Fruit fly (Drosophila melanogaster) whole organism, embryonic: ENCODE measurements around the gene MED15.
A peak's percentile ranks its signal among the peaks of the same experiment; 100 is the strongest.

Experiments
- Aef1 ChIP-seq: fragments of 200-800 bp; sonication (Bioruptor generic); IDR thresholded peaks from 3 replicates; pipeline ENCODE4 v1.3.6; 2022; ENCODE audit warnings: missing biosample characterization, missing genetic modification characterization
- BtbVII ChIP-seq: fragments of 200-800 bp; sonication (Bioruptor generic); optimal IDR thresholded peaks from 3 replicates; lab custom pipeline; 2017; ENCODE audit warnings: missing biosample characterization, mild to moderate bottlenecking, missing genetic modification characterization
- Bteb2 ChIP-seq: fragments of 200-800 bp; sonication (Bioruptor generic); optimal IDR thresholded peaks from 2 replicates; lab custom pipeline; 2016; ENCODE audit warnings: missing biosample characterization, missing genetic modification characterization
- C15 ChIP-seq: fragments of 200-800 bp; sonication (Bioruptor generic); IDR thresholded peaks from 3 replicates; pipeline ENCODE4 v1.3.6; 2022; ENCODE audit warnings: missing biosample characterization, missing genetic modification characterization
- CG10147 ChIP-seq: fragments of 200-800 bp; sonication (Bioruptor generic); optimal IDR thresholded peaks from 2 replicates; lab custom pipeline; 2019; ENCODE audit warnings: missing biosample characterization, mild to moderate bottlenecking, missing genetic modification characterization, moderate library complexity
- CG10366 ChIP-seq: fragments of 200-800 bp; sonication (Bioruptor generic); IDR thresholded peaks from 2 replicates; pipeline ENCODE4 v1.3.6; 2022; ENCODE audit warnings: missing biosample characterization, missing genetic modification characterization
- CG10431 ChIP-seq: fragments of 200-800 bp; sonication (Bioruptor generic); optimal IDR thresholded peaks from 3 replicates; lab custom pipeline; 2018; ENCODE audit warnings: missing biosample characterization, mild to moderate bottlenecking, missing genetic modification characterization
- CG10959 ChIP-seq: fragments of 200-800 bp; sonication (Bioruptor generic); IDR thresholded peaks from 2 replicates; pipeline ENCODE4 v1.3.6; 2022; ENCODE audit warnings: missing biosample characterization, missing genetic modification characterization
- CG11723 ChIP-seq: fragments of 200-800 bp; sonication (Bioruptor generic); optimal IDR thresholded peaks from 2 replicates; lab custom pipeline; 2017; ENCODE audit warnings: missing biosample characterization, mild to moderate bottlenecking, missing genetic modification characterization
- CG12155 ChIP-seq: fragments of 200-800 bp; sonication (Bioruptor generic); optimal IDR thresholded peaks from 3 replicates; lab custom pipeline; 2016; ENCODE audit warnings: missing biosample characterization, missing genetic modification characterization
- CG1602 ChIP-seq: fragments of 200-800 bp; sonication (Bioruptor generic); optimal IDR thresholded peaks from 3 replicates; lab custom pipeline; 2016; ENCODE audit warnings: missing biosample characterization, missing genetic modification characterization
- CG17829 ChIP-seq: fragments of 200-800 bp; optimal IDR thresholded peaks from 2 replicates; lab custom pipeline; 2019; ENCODE audit warnings: missing biosample characterization, mild to moderate bottlenecking, missing genetic modification characterization, moderate library complexity
- CG3281 ChIP-seq: fragments of 200-800 bp; sonication (Bioruptor generic); optimal IDR thresholded peaks from 3 replicates; lab custom pipeline; 2017; ENCODE audit warnings: missing biosample characterization, mild to moderate bottlenecking, missing genetic modification characterization
- CG6813 ChIP-seq: fragments of 200-800 bp; sonication (Bioruptor generic); optimal IDR thresholded peaks from 2 replicates; lab custom pipeline; 2017; ENCODE audit warnings: missing biosample characterization, missing genetic modification characterization, mild to moderate bottlenecking, moderate library complexity, missing genetic modification reagents
- CG7987 ChIP-seq: fragments of 200-800 bp; sonication (Bioruptor generic); optimal IDR thresholded peaks from 2 replicates; lab custom pipeline; 2018; ENCODE audit warnings: missing biosample characterization, mild to moderate bottlenecking, missing genetic modification characterization, moderate library complexity
- CoRest ChIP-seq: fragments of 200-800 bp; sonication (Bioruptor generic); optimal IDR thresholded peaks from 3 replicates; lab custom pipeline; 2018; ENCODE audit warnings: missing biosample characterization, mild to moderate bottlenecking, missing genetic modification characterization, moderate library complexity
- Dek ChIP-seq: fragments of 200-800 bp; sonication (Bioruptor generic); optimal IDR thresholded peaks from 3 replicates; lab custom pipeline; 2019; ENCODE audit warnings: missing biosample characterization, mild to moderate bottlenecking, missing genetic modification characterization, moderate library complexity
- Drgx ChIP-seq: fragments of 200-800 bp; sonication (Bioruptor generic); IDR thresholded peaks from 2 replicates; pipeline ENCODE4 v1.3.6; 2022; ENCODE audit warnings: missing biosample characterization, missing genetic modification characterization
- Ets65A ChIP-seq: fragments of 200-800 bp; sonication (Bioruptor generic); peaks from one replicate; lab custom pipeline; 2016; ENCODE audit warnings: missing biosample characterization, missing genetic modification characterization
- HLH4C ChIP-seq: fragments of 200-800 bp; sonication (Bioruptor generic); IDR thresholded peaks from 3 replicates; pipeline ENCODE4 v1.3.6; 2022; ENCODE audit warnings: missing biosample characterization, missing genetic modification characterization; ENCODE audit not compliant: partially characterized antibody
- Hmr ChIP-seq: fragments of 200-800 bp; sonication (Bioruptor generic); optimal IDR thresholded peaks from 3 replicates; lab custom pipeline; 2017; ENCODE audit warnings: mild to moderate bottlenecking, missing biosample characterization, missing genetic modification reagents, missing genetic modification characterization
- Hmx ChIP-seq: fragments of 200-800 bp; sonication (Bioruptor generic); optimal IDR thresholded peaks from 2 replicates; lab custom pipeline; 2016; ENCODE audit warnings: missing biosample characterization, missing genetic modification characterization
- Hr78 ChIP-seq, 2 experiments: fragments of 200-800 bp in 1 of 2; fragments of >200 bp in 1 of 2; sonication (Bioruptor generic) in 1 of 2; optimal IDR thresholded peaks; 2 replicates each; lab custom pipeline; 2017 to 2019; ENCODE audit warnings: missing biosample characterization in 2 of 2, missing genetic modification characterization in 2 of 2, mild to moderate bottlenecking in 1 of 2, moderate library complexity in 1 of 2
- MESR4 ChIP-seq: fragments of 200-800 bp; sonication (Bioruptor generic); optimal IDR thresholded peaks from 2 replicates; lab custom pipeline; 2018; ENCODE audit warnings: missing biosample characterization, mild to moderate bottlenecking, missing genetic modification characterization, moderate library complexity
- Mad ChIP-seq: fragments of 200-800 bp; sonication (Bioruptor generic); optimal IDR thresholded peaks from 2 replicates; lab custom pipeline; 2016; ENCODE audit warnings: missing biosample characterization, missing genetic modification characterization
- Meics ChIP-seq: fragments of 200-800 bp; sonication (Bioruptor generic); optimal IDR thresholded peaks from 2 replicates; lab custom pipeline; 2017; ENCODE audit warnings: missing biosample characterization, mild to moderate bottlenecking, missing genetic modification characterization
- Ravus ChIP-seq: fragments of 200-800 bp; sonication (Bioruptor generic); IDR thresholded peaks from 2 replicates; pipeline ENCODE4 v1.3.6; 2022; ENCODE audit warnings: missing biosample characterization, missing genetic modification characterization
- Rfx ChIP-seq: fragments of 200-800 bp; sonication (Bioruptor generic); IDR thresholded peaks from 2 replicates; pipeline ENCODE4 v1.3.6; 2022; ENCODE audit warnings: missing biosample characterization, missing genetic modification characterization
- Spps ChIP-seq: fragments of 200-800 bp; sonication (Bioruptor generic); optimal IDR thresholded peaks from 2 replicates; lab custom pipeline; 2018; ENCODE audit warnings: missing biosample characterization, mild to moderate bottlenecking, missing genetic modification characterization
- Sry-β ChIP-seq: fragments of 200-800 bp; sonication (Bioruptor generic); optimal IDR thresholded peaks from 2 replicates; lab custom pipeline; 2018; ENCODE audit warnings: missing biosample characterization, mild to moderate bottlenecking, missing genetic modification characterization, moderate library complexity
- cad ChIP-seq: fragments of >200 bp; optimal IDR thresholded peaks from 2 replicates; lab custom pipeline; 2017; ENCODE audit warnings: missing biosample characterization, missing genetic modification characterization
- croc ChIP-seq: fragments of 200-800 bp; sonication (Bioruptor generic); conservative IDR thresholded peaks from 3 replicates; pipeline ENCODE4 v1.3.6; 2022; ENCODE audit warnings: missing biosample characterization, missing genetic modification characterization
- cwo ChIP-seq: fragments of 200-800 bp; sonication (Bioruptor generic); optimal IDR thresholded peaks from 3 replicates; lab custom pipeline; 2017; ENCODE audit warnings: missing biosample characterization, missing genetic modification characterization, mild to moderate bottlenecking, moderate library complexity, missing genetic modification reagents
- danr ChIP-seq: fragments of 200-800 bp; sonication (Bioruptor generic); IDR thresholded peaks from 2 replicates; pipeline ENCODE4 v1.3.6; 2022; ENCODE audit warnings: missing biosample characterization, missing genetic modification characterization
- dimm ChIP-seq: fragments of 200-800 bp; sonication (Bioruptor generic); IDR thresholded peaks from 2 replicates; pipeline ENCODE4 v1.3.6; 2022; ENCODE audit warnings: missing biosample characterization, missing genetic modification characterization
- ems ChIP-seq: fragments of 200-800 bp; sonication (Bioruptor generic); optimal IDR thresholded peaks from 3 replicates; lab custom pipeline; 2016; ENCODE audit warnings: missing biosample characterization, missing genetic modification characterization
- fru ChIP-seq: fragments of >200 bp; optimal IDR thresholded peaks from 2 replicates; lab custom pipeline; 2017
- gce ChIP-seq: fragments of 200-800 bp; sonication (Bioruptor generic); IDR thresholded peaks from 3 replicates; pipeline ENCODE4 v1.3.6; 2022; ENCODE audit warnings: missing biosample characterization, missing genetic modification characterization
- knrl ChIP-seq: fragments of 200-800 bp; sonication (Bioruptor generic); IDR thresholded peaks from 3 replicates; pipeline ENCODE4 v1.3.6; 2022; ENCODE audit warnings: missing biosample characterization, missing genetic modification characterization; ENCODE audit not compliant: partially characterized antibody
- lilli ChIP-seq: fragments of 200-800 bp; sonication (Bioruptor generic); optimal IDR thresholded peaks from 3 replicates; lab custom pipeline; 2016; ENCODE audit warnings: missing biosample characterization, missing genetic modification characterization
- pfk ChIP-seq: fragments of 200-800 bp; sonication (Bioruptor generic); optimal IDR thresholded peaks from 2 replicates; lab custom pipeline; 2018; ENCODE audit warnings: missing biosample characterization, mild to moderate bottlenecking, missing genetic modification characterization, moderate library complexity
- pho ChIP-seq: fragments of 200-800 bp; sonication (Bioruptor generic); optimal IDR thresholded peaks from 2 replicates; lab custom pipeline; 2016; ENCODE audit warnings: missing biosample characterization, missing genetic modification characterization
- run ChIP-seq: fragments of 200-800 bp; sonication (Bioruptor generic); optimal IDR thresholded peaks from 3 replicates; lab custom pipeline; 2018; ENCODE audit warnings: missing biosample characterization, mild to moderate bottlenecking, missing genetic modification characterization
- sc ChIP-seq, 3 experiments: fragments of >200 bp in 2 of 3; fragments of 200-800 bp in 1 of 3; sonication (Bioruptor generic) in 1 of 3; optimal IDR thresholded peaks; 2 replicates in 2 of 3; 3 replicates in 1 of 3; lab custom pipeline; 2017; ENCODE audit warnings: mild to moderate bottlenecking in 1 of 3, missing biosample characterization in 1 of 3, missing genetic modification characterization in 1 of 3, missing genetic modification reagents in 1 of 3
- sd ChIP-seq: fragments of 200-800 bp; sonication (Bioruptor generic); optimal IDR thresholded peaks from 3 replicates; lab custom pipeline; 2018; ENCODE audit warnings: missing biosample characterization, mild to moderate bottlenecking, missing genetic modification characterization, moderate library complexity
- sna ChIP-seq: fragments of 200-800 bp; sonication (Bioruptor generic); IDR thresholded peaks from 2 replicates; pipeline ENCODE4 v1.3.6; 2022; ENCODE audit warnings: missing biosample characterization, missing genetic modification characterization; ENCODE audit not compliant: partially characterized antibody
- sqz ChIP-seq: fragments of 200-800 bp; sonication (Bioruptor generic); optimal IDR thresholded peaks from 3 replicates; lab custom pipeline; 2018; ENCODE audit warnings: missing biosample characterization, mild to moderate bottlenecking, missing genetic modification characterization
- tgo ChIP-seq: fragments of 200-800 bp; sonication (Bioruptor generic); IDR thresholded peaks from 3 replicates; pipeline ENCODE4 v1.3.6; 2022; ENCODE audit warnings: missing biosample characterization, missing genetic modification characterization
- tll ChIP-seq, 2 experiments: fragments of 200-800 bp in 1 of 2; fragments of >200 bp in 1 of 2; sonication (Bioruptor generic) in 1 of 2; optimal IDR thresholded peaks; 2 replicates each; lab custom pipeline; 2017 to 2019; ENCODE audit warnings: missing biosample characterization in 2 of 2, missing genetic modification characterization in 2 of 2, mild to moderate bottlenecking in 1 of 2, moderate library complexity in 1 of 2
- wor ChIP-seq: fragments of 200-800 bp; sonication (Bioruptor generic); IDR thresholded peaks from 2 replicates; pipeline ENCODE4 v1.3.6; 2022; ENCODE audit warnings: missing biosample characterization, missing genetic modification characterization

The MED15 gene

dm6 chr2L:472073-472590 is 681 bp upstream of the MED15 start, which contains the start of gene CG4297 (continued):
- TF ChIP-seq sc (optimal IDR thresholded peaks at IDR 0.05; lab: Kevin White, UChicago) (no peak), sc (GFP tag; optimal IDR thresholded peaks at IDR 0.05; lab: Kevin White, UChicago) (peak; percentile 80), CG7987 (GFP tag; lab: Kevin White, UChicago) (peak; percentile 85), Hmx (peak; percentile 38), knrl (GFP tag; lab: Robert Waterston, UW) (no peak), cad (GFP tag; lab: Kevin White, UChicago) (no peak), Mad (GFP tag; lab: Kevin White, UChicago) (peak; percentile 86), pfk (GFP tag; lab: Kevin White, UChicago) (no peak), sna (GFP tag; lab: Robert Waterston, UW) (no peak), CG12155 (peak; percentile 86), Hr78 (GFP tag; optimal IDR thresholded peaks at IDR 0.05; lab: Kevin White, UChicago) (peak in 1 of 2 experiments; percentile 79), CG10366 (no peak), Hmr (peak; percentile 96), cwo (GFP tag; lab: Kevin White, UChicago) (peak; percentile 93), MESR4 (GFP tag; lab: Kevin White, UChicago) (peak; percentile 41), Meics (GFP tag; lab: Kevin White, UChicago) (peak; percentile 94), Rfx (no peak), Aef1 (GFP tag; lab: Robert Waterston, UW) (no peak), HLH4C (GFP tag; lab: Robert Waterston, UW) (no peak), CG10147 (peak; percentile 88), BtbVII (GFP tag; lab: Kevin White, UChicago) (peak; percentile 94), tll (GFP tag; optimal IDR thresholded peaks at IDR 0.05; lab: Kevin White, UChicago) (no peak), lilli (GFP tag; lab: Kevin White, UChicago) (peak; percentile 95), dimm (GFP tag; lab: Robert Waterston, UW) (no peak), tgo (GFP tag; lab: Robert Waterston, UW) (no peak), ems (GFP tag; lab: Kevin White, UChicago) (peak; percentile 93), Bteb2 (GFP tag; lab: Kevin White, UChicago) (peak; percentile 91), danr (GFP tag; lab: Robert Waterston, UW) (no peak), gce (GFP tag; lab: Robert Waterston, UW) (no peak), wor (GFP tag; lab: Robert Waterston, UW) (no peak), CG11723 (peak; percentile 82), CG17829 (peak; percentile 91), CG10959 (GFP tag; lab: Robert Waterston, UW) (no peak), Ravus (GFP tag; lab: Robert Waterston, UW) (no peak), fru (lab: Kevin White, UChicago) (no peak), CG6813 (GFP tag; lab: Kevin White, UChicago) (peak; percentile 92), run (tag; lab: Kevin White, UChicago) (peak; percentile 87), CG3281 (GFP tag; lab: Kevin White, UChicago) (peak; percentile 95), croc (GFP tag; lab: Robert Waterston, UW) (peak; percentile 84), Spps (tag; lab: Kevin White, UChicago) (peak; percentile 70), CG1602 (GFP tag; lab: Kevin White, UChicago) (peak; percentile 91), CoRest (tag; lab: Kevin White, UChicago) (peak; percentile 92), Sry-β (GFP tag; lab: Kevin White, UChicago) (peak; percentile 38), Ets65A (GFP tag; lab: Kevin White, UChicago) (peak; percentile 99), CG10431 (peak; percentile 55), Dek (peak; percentile 91), sqz (GFP tag; lab: Kevin White, UChicago) (peak; percentile 85), C15 (no peak), Drgx (no peak), sd (tag; lab: Kevin White, UChicago) (peak; percentile 91), pho (peak; percentile 94)
